Fruit fly (Drosophila melanogaster): ENCODE results near the gene Paf-AHalpha.

DNA sequence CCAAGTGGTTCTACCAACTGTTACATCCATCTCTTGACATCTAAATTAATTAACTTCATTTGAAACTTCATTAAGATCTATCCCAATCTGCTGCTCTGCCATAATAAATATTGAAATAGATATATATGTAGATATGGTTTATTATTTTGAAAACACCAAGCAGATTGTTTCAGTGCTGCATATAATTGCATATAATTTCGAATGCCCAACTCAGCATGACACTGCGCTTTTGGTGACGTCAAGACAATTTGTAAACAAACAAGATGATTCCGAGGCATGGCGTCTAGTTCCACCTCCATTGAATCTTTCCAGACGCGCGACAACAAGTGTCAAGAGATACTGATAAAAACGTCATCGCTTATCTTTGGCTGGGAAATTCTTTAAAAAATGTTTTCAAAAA is 44.5 kb downstream of the Paf-AHalpha start:
- TF ChIP-seq rn (GFP tag; IDR thresholded peaks at IDR 0.05), result no peak
- TF ChIP-seq CG8159 (tag; optimal IDR thresholded peaks at IDR 0.05), result no peak
- no peak for TF ChIP-seq CG10348 (GFP tag; IDR thresholded peaks at IDR 0.05)
- TF ChIP-seq D1 (tag; optimal IDR thresholded peaks at IDR 0.05), result no peak
- TF ChIP-seq fd96Ca (GFP tag; IDR thresholded peaks at IDR 0.05), result no peak
- no peak for TF ChIP-seq CG17806 (tag; optimal IDR thresholded peaks at IDR 0.05)
- no peak for TF ChIP-seq EcR (GFP tag; optimal IDR thresholded peaks at IDR 0.05)
- TF ChIP-seq CG4496 (GFP tag; IDR thresholded peaks at IDR 0.05), result no peak
- TF ChIP-seq CG12605 (GFP tag; IDR thresholded peaks at IDR 0.05), result no peak
- TF ChIP-seq CG32121 (GFP tag; IDR thresholded peaks at IDR 0.05), result no peak
- no peak for TF ChIP-seq CG8301 (tag; optimal IDR thresholded peaks at IDR 0.05)
- TF ChIP-seq Ets98B (GFP tag; IDR thresholded peaks at IDR 0.05), result no peak
- TF ChIP-seq CG9948 (tag; optimal IDR thresholded peaks at IDR 0.05), result no peak
